Fruit fly (Drosophila melanogaster): ENCODE results near the gene alphaTub84D.

dm6 chr3R:7500513-7500912 is 30.0 kb upstream of the alphaTub84D start:
- TF ChIP-seq psq (optimal IDR thresholded peaks at IDR 0.05) (no peak), EcR (GFP tag; optimal IDR thresholded peaks at IDR 0.05) (no peak)

All from whole organism.